Comparison of ENCODE assay signal across 2 worm cellular contexts in genomic region chrX:8036219-8036883, ce11.
TF ChIP-seq lines count a peak whose summit lies in the region.

No protein-coding gene starts in this region.

TF ChIP-seq in whole organism, L1 larva, 84 proteins besides CTCF, POLR2A, EP300 and RAD21 (continued from another document):
- TF ChIP-seq efl-1 (optimal IDR thresholded peaks at IDR 0.05; lab: Kevin White, UChicago) (peak; percentile 85 to 89), efl-1 (GFP tag; optimal IDR thresholded peaks at IDR 0.05 in 1 of 2; lab: Kevin White, UChicago) (peak; percentile 73 to 97), elt-2 (tag; optimal IDR thresholded peaks at IDR 0.05; lab: Kevin White, UChicago) (peak; percentile 96), unc-130 (tag; optimal IDR thresholded peaks at IDR 0.05; lab: Kevin White, UChicago) (peak; percentile 71), vab-15 (tag; optimal IDR thresholded peaks at IDR 0.05; lab: Kevin White, UChicago) (peak; percentile 65), grh-1 (GFP tag; IDR thresholded peaks at IDR 0.05; lab: Robert Waterston, UW) (peak; percentile 96), elt-3 (tag; optimal IDR thresholded peaks at IDR 0.05; lab: Kevin White, UChicago) (peak in 5 of 6 experiments; percentile 62 to 100 (median 82)), nhr-76 (tag; optimal IDR thresholded peaks at IDR 0.05; lab: Kevin White, UChicago) (peak; percentile 78), fkh-4 (tag; optimal IDR thresholded peaks at IDR 0.05; lab: Kevin White, UChicago; ENCODE audit: borderline replicate concordance) (peak; percentile 93), lin-15B (tag; optimal IDR thresholded peaks at IDR 0.05; lab: Kevin White, UChicago) (peak; percentile 59), mab-9 (GFP tag; IDR thresholded peaks at IDR 0.05; lab: Robert Waterston, UW) (peak; percentile 97), pax-3 (tag; optimal IDR thresholded peaks at IDR 0.05; lab: Kevin White, UChicago) (peak; percentile 95), ztf-11 (tag; optimal IDR thresholded peaks at IDR 0.05; lab: Kevin White, UChicago) (peak; percentile 30 to 94), isw-1 (GFP tag; IDR thresholded peaks at IDR 0.05; lab: Robert Waterston, UW) (peak; percentile 92), mdl-1 (tag; optimal IDR thresholded peaks at IDR 0.05; lab: Kevin White, UChicago) (peak; percentile 42 to 86), sup-37 (GFP tag; optimal IDR thresholded peaks at IDR 0.05; lab: Kevin White, UChicago) (peak; percentile 95), ztf-4 (tag; optimal IDR thresholded peaks at IDR 0.05; lab: Kevin White, UChicago) (peak; percentile 99), F16B12.6 (tag; optimal IDR thresholded peaks at IDR 0.05; lab: Kevin White, UChicago) (peak; percentile 50), snu-23 (GFP tag; optimal IDR thresholded peaks at IDR 0.05; lab: Kevin White, UChicago) (peak; percentile 100), ceh-82 (tag; optimal IDR thresholded peaks at IDR 0.05; lab: Kevin White, UChicago) (peak; percentile 98 to 99 (median 99)), ceh-88 (GFP tag; IDR thresholded peaks at IDR 0.05; lab: Robert Waterston, UW) (peak; percentile 98), lin-35 (GFP tag; optimal IDR thresholded peaks at IDR 0.05; lab: Kevin White, UChicago) (peak; percentile 63 to 91), fkh-8 (tag; optimal IDR thresholded peaks at IDR 0.05; lab: Kevin White, UChicago) (peak; percentile 96), nhr-12 (tag; optimal IDR thresholded peaks at IDR 0.05; lab: Kevin White, UChicago) (peak; percentile 66), mef-2 (tag; optimal IDR thresholded peaks at IDR 0.05; lab: Kevin White, UChicago) (peak; percentile 88)

TF ChIP-seq in whole organism, young adult, 124 proteins besides CTCF, POLR2A, EP300 and RAD21 (continued from another document):
- TF ChIP-seq rpc-1 (optimal IDR thresholded peaks at IDR 0.05; lab: Kevin White, UChicago) = peak; percentile 93
- peak; percentile 98 for TF ChIP-seq rpc-1 (tag; optimal IDR thresholded peaks at IDR 0.05; lab: Kevin White, UChicago)
- peak; percentile 97 for TF ChIP-seq tbp1 (GFP tag; optimal IDR thresholded peaks at IDR 0.05; lab: Kevin White, UChicago)
- TF ChIP-seq let-526 (GFP tag; IDR thresholded peaks at IDR 0.05; lab: Robert Waterston, UW) = peak; percentile 87
- TF ChIP-seq F22D6.2 (tag; optimal IDR thresholded peaks at IDR 0.05; lab: Kevin White, UChicago) = peak; percentile 96
- peak; percentile 41 to 74 for TF ChIP-seq rec-8 (tag; optimal IDR thresholded peaks at IDR 0.05; lab: Kevin White, UChicago)
- peak; percentile 100 for TF ChIP-seq ztf-26 (tag; optimal IDR thresholded peaks at IDR 0.05; lab: Kevin White, UChicago)
- TF ChIP-seq sea-2 (GFP tag; IDR thresholded peaks at IDR 0.05; lab: Robert Waterston, UW) = no peak
- peak; percentile 95 for TF ChIP-seq K12H6.12 (tag; optimal IDR thresholded peaks at IDR 0.05; lab: Kevin White, UChicago)
- peak; percentile 89 for TF ChIP-seq nhr-80 (tag; optimal IDR thresholded peaks at IDR 0.05; lab: Kevin White, UChicago)
- peak; percentile 97 for TF ChIP-seq C06A6.2 (GFP tag; conservative IDR thresholded peaks at IDR 0.05; lab: Robert Waterston, UW)
- TF ChIP-seq dox-1 (GFP tag; IDR thresholded peaks at IDR 0.05; lab: Robert Waterston, UW) = peak; percentile 96
- peak; percentile 34 for TF ChIP-seq snpc-1.1 (tag; optimal IDR thresholded peaks at IDR 0.05; lab: Kevin White, UChicago; ENCODE audit: insufficient read depth)
- peak; percentile 96 for TF ChIP-seq chd-7 (tag; optimal IDR thresholded peaks at IDR 0.05; lab: Kevin White, UChicago)
- TF ChIP-seq Y79H2A.3 (GFP tag; conservative IDR thresholded peaks at IDR 0.05; lab: Robert Waterston, UW) = no peak
- TF ChIP-seq Y56A3A.18 (GFP tag; IDR thresholded peaks at IDR 0.05; lab: Robert Waterston, UW) = peak; percentile 98
- no peak for TF ChIP-seq nfya-1 (tag; optimal IDR thresholded peaks at IDR 0.05; lab: Kevin White, UChicago; ENCODE audit: borderline replicate concordance, insufficient read depth)
- TF ChIP-seq rcor-1 (GFP tag; IDR thresholded peaks at IDR 0.05; lab: Robert Waterston, UW) = peak; percentile 97
- peak; percentile 87 for TF ChIP-seq ztf-28 (GFP tag; IDR thresholded peaks at IDR 0.05; lab: Robert Waterston, UW)
- TF ChIP-seq pha-4 (tag; optimal IDR thresholded peaks at IDR 0.05; lab: Kevin White, UChicago) = peak; percentile 25
- no peak; the same call in none of the 2 replicates for TF ChIP-seq F33H1.4 (GFP tag; IDR thresholded peaks at IDR 0.05; lab: Robert Waterston, UW)
- TF ChIP-seq ztf-6 (GFP tag; IDR thresholded peaks at IDR 0.05; lab: Robert Waterston, UW) = peak; percentile 84
- no peak for TF ChIP-seq aptf-3 (GFP tag; IDR thresholded peaks at IDR 0.05; lab: Robert Waterston, UW)
- TF ChIP-seq hmg-1.2 (GFP tag; IDR thresholded peaks at IDR 0.05; lab: Robert Waterston, UW) = peak; percentile 75
- TF ChIP-seq ceh-79 (tag; optimal IDR thresholded peaks at IDR 0.05; lab: Kevin White, UChicago) = peak; percentile 84
- TF ChIP-seq F49E8.2 (tag; optimal IDR thresholded peaks at IDR 0.05; lab: Kevin White, UChicago; ENCODE audit: insufficient read depth) = peak; percentile 17
- peak; percentile 99 for TF ChIP-seq gei-17 (GFP tag; optimal IDR thresholded peaks at IDR 0.05; lab: Kevin White, UChicago)
